Worm (Caenorhabditis elegans) whole organism, young adult: ENCODE data around the gene str-140.

Source experiments
- B0035.1 ChIP-seq: sonication (generic microtip); optimal IDR thresholded peaks from 2 replicates; lab custom pipeline; 2016; ENCODE audit warnings: missing genetic modification characterization, mild to moderate bottlenecking, missing compliant biosample characterization, missing genotype, missing genetic modification reagents
- B0261.1 ChIP-seq: sonication (generic microtip); optimal IDR thresholded peaks from 2 replicates; lab custom pipeline; 2016; ENCODE audit warnings: mild to moderate bottlenecking, missing genetic modification characterization, moderate library complexity, missing compliant biosample characterization
- C17E4.6 ChIP-seq: fragments of 200-800 bp; sonication (Bioruptor generic); IDR thresholded peaks from 2 replicates; pipeline ENCODE4 v1.3.6; 2022; ENCODE audit warnings: missing genetic modification reagents, missing genetic modification characterization, missing compliant biosample characterization
- F22D6.2 ChIP-seq: sonication (generic microtip); optimal IDR thresholded peaks from 2 replicates; lab custom pipeline; 2016; ENCODE audit warnings: mild to moderate bottlenecking, missing genetic modification characterization, missing compliant biosample characterization
- F33H1.4 ChIP-seq: fragments of 200-800 bp; sonication (Bioruptor generic); IDR thresholded peaks from 2 replicates; pipeline ENCODE4 v1.3.6; 2022; ENCODE audit warnings: missing genetic modification reagents, missing genetic modification characterization, missing compliant biosample characterization
- F37B4.10 ChIP-seq: fragments of 200-800 bp; sonication (Bioruptor generic); IDR thresholded peaks from 2 replicates; pipeline ENCODE4 v1.3.6; 2022; ENCODE audit warnings: missing genetic modification characterization, missing compliant biosample characterization
- F39B2.1 ChIP-seq: fragments of 200-800 bp; sonication (Bioruptor generic); IDR thresholded peaks from 2 replicates; pipeline ENCODE4 v1.3.6; 2022; ENCODE audit warnings: missing genetic modification reagents, missing genetic modification characterization, missing compliant biosample characterization
- F57A8.1 ChIP-seq: fragments of 200-800 bp; sonication (Bioruptor generic); optimal IDR thresholded peaks from 2 replicates; lab custom pipeline; 2018; ENCODE audit warnings: mild to moderate bottlenecking, missing genetic modification characterization, moderate library complexity, missing compliant biosample characterization
- Y67H2A.10 ChIP-seq: fragments of 200-800 bp; sonication (Bioruptor generic); conservative IDR thresholded peaks from 2 replicates; pipeline ENCODE4 v1.3.6; 2022; ENCODE audit warnings: missing genetic modification reagents, missing genetic modification characterization, missing compliant biosample characterization
- Y79H2A.3 ChIP-seq: fragments of 200-800 bp; sonication (Bioruptor generic); conservative IDR thresholded peaks from 2 replicates; pipeline ENCODE4 v1.3.6; 2022; ENCODE audit warnings: missing genetic modification reagents, missing genetic modification characterization, missing compliant biosample characterization
- akir-1 ChIP-seq: fragments of 200-800 bp; sonication (Bioruptor generic); optimal IDR thresholded peaks from 2 replicates; lab custom pipeline; 2018; ENCODE audit warnings: mild to moderate bottlenecking, missing genetic modification characterization, moderate library complexity, missing compliant biosample characterization
- ama-1 ChIP-seq, 3 experiments: fragments of 150-350 bp in 1 of 3; sonication (generic microtip) in 2 of 3; optimal IDR thresholded peaks; 2 replicates each; lab custom pipeline; 2014 to 2018; ENCODE audit warnings: missing biosample characterization in 2 of 3, missing genetic modification characterization in 2 of 3, missing genetic modification reagents in 2 of 3
- attf-5 ChIP-seq: fragments of 200-800 bp; sonication (Bioruptor generic); optimal IDR thresholded peaks from 2 replicates; lab custom pipeline; 2018; ENCODE audit warnings: mild to moderate bottlenecking, missing genetic modification characterization, missing compliant biosample characterization
- bed-1 ChIP-seq: fragments of 200-800 bp; sonication (Bioruptor generic); IDR thresholded peaks from 2 replicates; pipeline ENCODE4 v1.3.6; 2022; ENCODE audit warnings: missing genetic modification reagents, missing genetic modification characterization, missing compliant biosample characterization
- bed-2 ChIP-seq: fragments of 200-800 bp; sonication (Bioruptor generic); IDR thresholded peaks from 2 replicates; pipeline ENCODE4 v1.3.6; 2022; ENCODE audit warnings: missing genetic modification reagents, missing genetic modification characterization, missing compliant biosample characterization
- dpff-1 ChIP-seq: sonication (generic microtip); optimal IDR thresholded peaks from 2 replicates; lab custom pipeline; 2017; ENCODE audit warnings: mild to moderate bottlenecking, missing genetic modification characterization, missing compliant biosample characterization
- dpl-1 ChIP-seq: fragments of 150-350 bp; optimal IDR thresholded peaks from 2 replicates; lab custom pipeline; 2014; ENCODE audit warnings: missing biosample characterization, missing genetic modification reagents, missing genetic modification characterization
- lir-1 ChIP-seq: fragments of 200-800 bp; sonication (Bioruptor generic); conservative IDR thresholded peaks from 2 replicates; pipeline ENCODE4 v1.3.6; 2022; ENCODE audit warnings: missing genetic modification reagents, missing genetic modification characterization, missing compliant biosample characterization
- lsl-1 ChIP-seq: fragments of 200-800 bp; sonication (Bioruptor generic); optimal IDR thresholded peaks from 2 replicates; lab custom pipeline; 2018; ENCODE audit warnings: mild to moderate bottlenecking, missing genetic modification characterization, moderate library complexity, missing compliant biosample characterization
- mxl-1 ChIP-seq: sonication (generic microtip); optimal IDR thresholded peaks from 2 replicates; lab custom pipeline; 2016; ENCODE audit warnings: missing genetic modification characterization, missing compliant biosample characterization
- nhr-27 ChIP-seq: fragments of 200-800 bp; sonication (Bioruptor generic); optimal IDR thresholded peaks from 2 replicates; lab custom pipeline; 2018; ENCODE audit warnings: mild to moderate bottlenecking, missing genetic modification characterization, moderate library complexity, missing compliant biosample characterization
- sdz-38 ChIP-seq: sonication (generic microtip); optimal IDR thresholded peaks from 2 replicates; lab custom pipeline; 2016; ENCODE audit warnings: missing genotype, missing genetic modification characterization, missing compliant biosample characterization
- snpc-1.1 ChIP-seq: sonication (generic microtip); optimal IDR thresholded peaks from 2 replicates; lab custom pipeline; 2017; ENCODE audit warnings: missing genetic modification characterization, mild to moderate bottlenecking, missing compliant biosample characterization, antibody characterized with exemption, moderate library complexity, missing genotype, missing genetic modification reagents; ENCODE audit not compliant: insufficient read depth
- snpc-4 ChIP-seq, 5 experiments: fragments of 150-350 bp in 1 of 5; sonication (generic microtip) in 4 of 5; optimal IDR thresholded peaks; 2 replicates each; lab custom pipeline; 2014 to 2018; ENCODE audit warnings: missing genetic modification characterization in 5 of 5, missing biosample characterization in 3 of 5, antibody characterized with exemption in 2 of 5, mild to moderate bottlenecking in 2 of 5, missing compliant biosample characterization in 2 of 5, missing genotype in 2 of 5, moderate library complexity in 2 of 5, missing genetic modification reagents in 1 of 5
- tbp1 ChIP-seq: fragments of 200-800 bp; sonication (Bioruptor generic); optimal IDR thresholded peaks from 2 replicates; lab custom pipeline; 2018; ENCODE audit warnings: mild to moderate bottlenecking, missing genetic modification characterization, missing compliant biosample characterization
- tlf-1 ChIP-seq: fragments of 200-800 bp; sonication (Bioruptor generic); optimal IDR thresholded peaks from 2 replicates; lab custom pipeline; 2018; ENCODE audit warnings: mild to moderate bottlenecking, missing genetic modification characterization, missing compliant biosample characterization
- xnd-1 ChIP-seq: sonication (generic microtip); optimal IDR thresholded peaks from 2 replicates; lab custom pipeline; 2016; ENCODE audit warnings: missing genotype, missing genetic modification reagents, missing genetic modification characterization, missing compliant biosample characterization
- ztf-22 ChIP-seq: fragments of 200-800 bp; sonication (Bioruptor generic); optimal IDR thresholded peaks from 2 replicates; lab custom pipeline; 2018; ENCODE audit warnings: mild to moderate bottlenecking, missing genetic modification characterization, moderate library complexity, missing compliant biosample characterization
- ztf-26 ChIP-seq: sonication (generic microtip); optimal IDR thresholded peaks from 2 replicates; lab custom pipeline; 2017; ENCODE audit warnings: missing genetic modification characterization, missing compliant biosample characterization
- ztf-28 ChIP-seq: fragments of 200-800 bp; sonication (Bioruptor generic); IDR thresholded peaks from 2 replicates; pipeline ENCODE4 v1.3.6; 2022; ENCODE audit warnings: missing genetic modification reagents, missing genetic modification characterization, missing compliant biosample characterization

str-140 gene

DNA sequence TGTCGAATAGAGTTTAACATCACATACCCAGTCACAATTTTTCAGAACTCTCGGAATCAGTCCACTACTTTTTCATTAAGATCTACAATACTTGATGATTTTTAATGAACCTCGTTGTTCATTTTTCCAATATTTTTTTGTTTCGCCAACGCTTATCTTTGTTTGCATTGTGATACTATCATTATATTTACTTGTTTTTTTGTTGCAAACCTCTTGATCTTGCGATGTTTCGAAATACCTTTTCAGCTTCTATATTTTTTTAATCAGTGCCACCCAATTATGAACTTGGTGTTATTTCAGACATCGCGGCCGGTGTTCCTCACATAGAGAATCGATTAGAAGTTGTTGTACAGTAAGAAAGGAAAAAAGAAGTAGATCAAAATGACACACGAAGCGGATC, 41.0 kb upstream of the str-140 start, which contains the start of gene myo-5:
Gene myo-5, plus strand, starts transcription at position 301 of the 400 bp plus-strand sequence.
- TF ChIP-seq Y67H2A.10 (no peak), F22D6.2 (tag; lab: Kevin White, UChicago) (no peak)

DNA sequence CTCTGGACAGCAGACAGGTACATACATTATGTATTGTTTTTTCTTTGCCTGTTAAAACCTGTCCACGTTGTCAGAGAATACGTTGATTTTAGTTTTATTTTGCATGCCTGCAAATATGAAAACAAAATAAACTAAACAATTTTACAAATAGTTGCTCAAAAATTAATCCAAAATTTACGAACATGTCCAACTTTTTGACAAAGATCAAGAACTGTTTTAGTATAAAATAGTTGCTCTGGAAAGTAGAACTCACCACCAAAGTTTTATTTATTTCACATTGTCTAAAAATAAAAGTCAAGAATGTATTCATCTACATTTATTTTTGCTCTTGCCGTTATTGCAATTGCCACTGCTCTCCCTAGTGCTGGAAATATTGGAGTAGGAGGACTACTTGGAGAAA, 36.8 kb upstream of the str-140 start, which contains the start of gene srlf-16:
Gene srlf-16, plus strand, starts transcription at position 301 of the 400 bp plus-strand sequence.
- no peak for TF ChIP-seq ztf-22 (GFP tag; lab: Kevin White, UChicago)
- TF ChIP-seq dpl-1 = no peak
- TF ChIP-seq xnd-1 = no peak

DNA sequence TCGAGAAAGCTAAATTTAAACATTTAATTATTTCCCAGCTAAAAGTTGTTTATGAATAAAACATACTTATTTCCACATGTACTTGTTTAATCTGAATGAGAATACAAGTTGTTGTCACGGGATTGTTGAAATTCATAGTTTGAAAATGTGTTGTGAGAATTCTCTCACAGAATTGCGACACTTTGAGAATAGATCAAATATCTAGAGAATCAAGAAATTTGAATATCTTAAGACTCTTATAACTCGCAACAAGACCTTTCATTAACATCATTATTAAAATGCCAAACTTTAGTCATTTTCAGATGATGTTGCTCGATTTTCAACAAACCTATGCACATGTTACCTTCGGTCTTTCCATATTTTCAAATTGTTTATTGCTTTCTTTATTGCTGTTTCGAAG, 35.3 kb upstream of the str-140 start, which contains the start of gene str-90:
Gene str-90, plus strand, starts transcription at position 301 of the 400 bp plus-strand sequence.
- TF ChIP-seq nhr-27 (no peak), F37B4.10 (GFP tag; lab: Robert Waterston, UW) (no peak), dpff-1 (tag; lab: Kevin White, UChicago) (no peak), C17E4.6 (GFP tag; lab: Robert Waterston, UW) (no peak), snpc-4 (GFP tag; optimal IDR thresholded peaks at IDR 0.05; lab: Kevin White, UChicago) (no peak), snpc-4 (tag; optimal IDR thresholded peaks at IDR 0.05; lab: Kevin White, UChicago) (no peak), bed-2 (GFP tag; lab: Robert Waterston, UW) (no peak)

DNA sequence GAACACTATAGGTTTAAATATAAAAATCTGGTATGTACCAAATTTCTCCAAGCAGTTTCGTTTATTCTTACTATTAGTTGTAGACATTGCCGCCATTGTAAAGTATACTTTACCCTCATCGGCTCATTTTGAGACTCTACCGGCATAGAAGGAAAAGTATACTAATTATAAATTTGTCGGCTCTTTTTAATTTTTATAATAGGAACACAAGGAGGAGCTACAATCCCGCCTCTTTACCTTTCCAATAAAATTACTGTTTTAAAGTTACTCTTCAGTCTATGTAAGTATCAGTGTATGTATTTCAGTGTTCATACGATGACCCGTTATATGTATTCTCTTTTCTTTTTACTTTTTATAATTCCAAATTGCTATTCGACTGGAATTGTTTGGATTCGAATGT, 31.6 kb upstream of the str-140 start, which contains the start of gene sdz-23:
Gene sdz-23, plus strand, starts transcription at position 301 of the 400 bp plus-strand sequence.
- TF ChIP-seq Y79H2A.3 (GFP tag; lab: Robert Waterston, UW) (no peak), nhr-27 (no peak), dpff-1 (tag; lab: Kevin White, UChicago) (no peak), lir-1 (GFP tag; lab: Robert Waterston, UW) (no peak), bed-1 (no peak), F57A8.1 (GFP tag; lab: Kevin White, UChicago) (no peak), lsl-1 (GFP tag; lab: Kevin White, UChicago) (no peak), tlf-1 (GFP tag; lab: Kevin White, UChicago) (no peak), B0035.1 (no peak), ama-1 (optimal IDR thresholded peaks at IDR 0.05; lab: Kevin White, UChicago) (no peak), ama-1 (GFP tag; optimal IDR thresholded peaks at IDR 0.05; lab: Kevin White, UChicago) (no peak), ztf-28 (GFP tag; lab: Robert Waterston, UW) (no peak), F39B2.1 (GFP tag; lab: Robert Waterston, UW) (no peak)

- no peak for TF ChIP-seq ztf-26 (tag; lab: Kevin White, UChicago)
These were observed 30.5 kb upstream of the str-140 start, which contains the start of gene str-145 for ce11 chrV:8098239-8098638. TSS of gene str-145 (minus strand) at chrV:8098339.

DNA sequence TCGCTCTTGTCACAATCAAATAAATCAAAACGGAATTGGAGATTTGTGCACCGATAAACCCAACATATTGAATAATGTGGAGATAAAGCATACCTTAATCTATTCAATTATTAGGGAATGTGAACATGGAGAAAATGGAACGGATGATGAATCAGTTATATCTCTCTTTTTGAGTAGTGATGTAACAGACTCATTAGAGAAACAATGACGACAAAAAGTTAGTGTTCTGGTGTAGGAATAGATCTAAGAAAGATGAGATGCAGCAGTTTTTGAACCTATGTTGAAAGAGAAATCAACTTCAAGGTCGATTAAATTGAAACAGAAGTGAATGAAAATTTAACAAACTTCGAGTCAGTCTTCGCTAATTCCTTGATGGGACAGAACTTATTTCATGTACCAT, 27.7 kb upstream of the str-140 start, which contains the start of gene str-146:
Gene str-146, minus strand, starts transcription at position 101 of the 400 bp plus-strand sequence.
- TF ChIP-seq B0035.1 = no peak
- TF ChIP-seq akir-1 (GFP tag; lab: Kevin White, UChicago) = no peak
- no peak for TF ChIP-seq B0261.1 (tag; lab: Kevin White, UChicago)
- TF ChIP-seq F33H1.4 = no peak
- no peak for TF ChIP-seq Y67H2A.10
- TF ChIP-seq, all 124 proteins: peak for 0

DNA sequence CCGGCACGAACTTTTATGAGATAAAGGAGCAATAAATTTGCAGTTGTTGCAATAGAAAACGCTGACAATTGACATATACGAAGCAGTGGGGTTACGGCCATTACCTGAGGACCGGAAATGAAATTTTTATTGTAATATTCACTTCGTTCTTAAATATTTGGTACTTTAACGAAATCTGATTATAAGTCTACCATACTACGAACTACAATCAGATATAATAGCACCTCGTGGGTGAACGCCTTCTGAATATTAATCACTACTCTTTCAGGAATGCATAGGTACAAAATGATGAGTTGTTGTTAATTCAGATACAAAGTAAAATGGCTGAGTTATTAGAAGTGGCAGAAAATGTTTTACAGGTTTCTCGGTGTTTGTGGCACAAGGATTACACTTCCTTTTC, 24.7 kb upstream of the str-140 start, which contains the start of gene str-129:
Gene str-129, minus strand, starts transcription at position 101 of the 400 bp plus-strand sequence.
- no peak for TF ChIP-seq attf-5 (GFP tag; lab: Kevin White, UChicago)
- no peak for TF ChIP-seq mxl-1 (tag; lab: Kevin White, UChicago)
- TF ChIP-seq snpc-1.1 (tag; lab: Kevin White, UChicago) = no peak
- TF ChIP-seq tbp1 (GFP tag; lab: Kevin White, UChicago) = no peak
- TF ChIP-seq lir-1 (GFP tag; lab: Robert Waterston, UW) = no peak
- no peak for TF ChIP-seq sdz-38
